Fruit fly (Drosophila melanogaster): Measurements from ENCODE around the gene CG4364.

DNA sequence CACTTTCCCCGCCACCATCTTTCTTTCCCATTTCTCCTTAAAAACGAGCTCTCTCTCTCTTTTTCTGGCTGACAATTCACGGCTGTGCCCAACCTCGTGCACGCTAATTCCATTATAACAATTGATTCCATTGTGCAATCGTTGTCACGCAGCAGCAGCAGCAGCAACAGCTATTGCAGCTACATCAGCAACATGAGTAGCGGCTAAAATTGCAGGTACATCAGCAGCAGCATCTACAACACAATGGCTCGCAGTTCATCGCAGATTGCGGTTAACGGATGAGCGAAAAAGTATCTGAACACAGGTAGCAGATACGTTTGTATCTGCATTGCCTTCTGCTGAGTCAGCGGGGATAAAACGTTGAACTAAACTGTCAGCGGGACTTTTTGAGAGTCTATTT lies 5.8 kb downstream of the CG4364 start:
- TF ChIP-seq usp (GFP tag; optimal IDR thresholded peaks at IDR 0.05) (no peak), woc (GFP tag; optimal IDR thresholded peaks at IDR 0.05) (no peak), psq (GFP tag; optimal IDR thresholded peaks at IDR 0.05) (no peak), CG9705 (GFP tag; optimal IDR thresholded peaks at IDR 0.05) (no peak), Hr78 (GFP tag; optimal IDR thresholded peaks at IDR 0.05) (no peak), OdsH (GFP tag; optimal IDR thresholded peaks at IDR 0.05) (no peak), h (GFP tag; optimal IDR thresholded peaks at IDR 0.05) (no peak), Dif (GFP tag; optimal IDR thresholded peaks at IDR 0.05; ENCODE audit: partially characterized antibody) (no peak), fru (GFP tag; optimal IDR thresholded peaks at IDR 0.05) (no peak), HLH106 (tag; optimal IDR thresholded peaks at IDR 0.05) (no peak), Dfd (GFP tag; optimal IDR thresholded peaks at IDR 0.05) (no peak), sv (GFP tag; optimal IDR thresholded peaks at IDR 0.05) (no peak), N (GFP tag; optimal IDR thresholded peaks at IDR 0.05) (no peak)
